Worm (Caenorhabditis elegans): ENCODE data around the gene C01F1.6.

ce11 chrII:4306921-4307630, 19.1 kb upstream of the C01F1.6 start, which contains the start of gene Y52E8A.3:
- no peak for TF ChIP-seq nhr-2 (tag; optimal IDR thresholded peaks at IDR 0.05)
- TF ChIP-seq ztf-11 (tag; optimal IDR thresholded peaks at IDR 0.05): no peak
- TF ChIP-seq unc-39 (tag; optimal IDR thresholded peaks at IDR 0.05): no peak
- no peak for TF ChIP-seq mep-1 (tag; optimal IDR thresholded peaks at IDR 0.05)
- no peak for TF ChIP-seq flh-1 (GFP tag; optimal IDR thresholded peaks at IDR 0.05)
- no peak for TF ChIP-seq unc-62 (GFP tag; optimal IDR thresholded peaks at IDR 0.05)
